Worm (Caenorhabditis elegans) whole organism, L4 larva: ENCODE measurements around the gene C34E10.12.
A peak's percentile ranks its signal among the peaks of the same experiment; 100 is the strongest.

Source experiments
- T20F7.1 ChIP-seq: fragments of 200-800 bp; sonication (Bioruptor generic); optimal IDR thresholded peaks from 2 replicates; lab custom pipeline; 2018; ENCODE audit warnings: mild to moderate bottlenecking, missing genetic modification characterization, missing compliant biosample characterization
- T26A8.4 ChIP-seq: fragments of 200-800 bp; sonication (Bioruptor generic); IDR thresholded peaks from 2 replicates; pipeline ENCODE4 v1.3.6; 2022; ENCODE audit warnings: missing genetic modification characterization, missing compliant biosample characterization
- Y105C5A.15 ChIP-seq: fragments of 200-800 bp; sonication (Bioruptor generic); IDR thresholded peaks from 2 replicates; pipeline ENCODE4 v1.3.6; 2022; ENCODE audit warnings: missing genetic modification characterization, missing compliant biosample characterization
- Y48G9A.11 ChIP-seq: fragments of 200-800 bp; sonication (Bioruptor generic); IDR thresholded peaks from 2 replicates; pipeline ENCODE4 v1.3.6; 2022; ENCODE audit warnings: missing genetic modification reagents, missing genetic modification characterization, missing compliant biosample characterization
- ZK546.5 ChIP-seq, 2 experiments: sonication (generic microtip); optimal IDR thresholded peaks; 2 replicates each; lab custom pipeline; 2017; ENCODE audit warnings: missing biosample characterization in 2 of 2, missing genetic modification characterization in 2 of 2
- aha-1 ChIP-seq: fragments of 150-350 bp; peaks from one replicate; lab custom pipeline; 2014; ENCODE audit warnings: missing biosample characterization, missing genetic modification characterization
- ama-1 ChIP-seq: fragments of 150-350 bp; optimal IDR thresholded peaks from 2 replicates; lab custom pipeline; 2014; ENCODE audit warnings: inconsistent platforms, mixed read lengths
- ces-1 ChIP-seq: fragments of 150-350 bp; sonication (generic microtip); optimal IDR thresholded peaks from 4 replicates; lab custom pipeline; 2014; ENCODE audit warnings: missing biosample characterization, missing genetic modification reagents, missing genetic modification characterization
- ctbp-1 ChIP-seq: fragments of 200-800 bp; sonication (Bioruptor generic); IDR thresholded peaks from 2 replicates; pipeline ENCODE4 v1.3.6; 2022; ENCODE audit warnings: missing genetic modification reagents, missing genetic modification characterization, missing compliant biosample characterization
- daf-16 ChIP-seq, 3 experiments: sonication (generic microtip); optimal IDR thresholded peaks; 2 replicates each; lab custom pipeline; 2016 to 2017; ENCODE audit warnings: missing genetic modification characterization in 3 of 3, missing genetic modification reagents in 3 of 3, mild to moderate bottlenecking in 2 of 3, missing compliant biosample characterization in 2 of 3, missing biosample characterization in 1 of 3, moderate library complexity in 1 of 3
- daf-19 ChIP-seq: fragments of 200-800 bp; sonication (Bioruptor generic); conservative IDR thresholded peaks from 2 replicates; pipeline ENCODE4 v1.3.6; 2022; ENCODE audit warnings: missing genetic modification characterization, missing compliant biosample characterization
- dmd-6 ChIP-seq: fragments of 200-800 bp; sonication (Bioruptor generic); IDR thresholded peaks from 2 replicates; pipeline ENCODE4 v1.3.6; 2022; ENCODE audit warnings: missing genetic modification reagents, missing genetic modification characterization, missing compliant biosample characterization
- dmd-9 ChIP-seq: fragments of 200-800 bp; sonication (Bioruptor generic); IDR thresholded peaks from 2 replicates; pipeline ENCODE4 v1.3.6; 2022; ENCODE audit warnings: missing genetic modification reagents, missing genetic modification characterization, missing compliant biosample characterization
- duxl-1 ChIP-seq: sonication (generic microtip); optimal IDR thresholded peaks from 2 replicates; lab custom pipeline; 2016; ENCODE audit warnings: mild to moderate bottlenecking, missing genetic modification characterization, moderate library complexity, missing compliant biosample characterization; ENCODE audit not compliant: poor library complexity
- dve-1 ChIP-seq: sonication (generic microtip); optimal IDR thresholded peaks from 2 replicates; lab custom pipeline; 2017; ENCODE audit warnings: antibody characterized with exemption, mild to moderate bottlenecking, missing genetic modification characterization, missing compliant biosample characterization; ENCODE audit not compliant: insufficient read depth
- egl-43 ChIP-seq: fragments of 200-800 bp; sonication (Bioruptor generic); IDR thresholded peaks from 2 replicates; pipeline ENCODE4 v1.3.6; 2022; ENCODE audit warnings: missing genetic modification reagents, missing genetic modification characterization, missing compliant biosample characterization
- gei-8 ChIP-seq: fragments of 200-800 bp; sonication (Bioruptor generic); optimal IDR thresholded peaks from 2 replicates; lab custom pipeline; 2018; ENCODE audit warnings: mild to moderate bottlenecking, missing genetic modification characterization, missing compliant biosample characterization
- hif-1 ChIP-seq, 2 experiments: sonication (generic microtip); optimal IDR thresholded peaks; 2 replicates each; lab custom pipeline; 2016 to 2017; ENCODE audit warnings: missing compliant biosample characterization in 2 of 2, missing genetic modification characterization in 2 of 2, missing genetic modification reagents in 2 of 2, missing genotype in 2 of 2, mild to moderate bottlenecking in 1 of 2
- hlh-11 ChIP-seq: fragments of 200-800 bp; sonication (Bioruptor generic); optimal IDR thresholded peaks from 2 replicates; lab custom pipeline; 2018; ENCODE audit warnings: mild to moderate bottlenecking, missing genetic modification characterization, missing compliant biosample characterization
- hmg-1.1 ChIP-seq: fragments of 200-800 bp; sonication (Bioruptor generic); IDR thresholded peaks from 2 replicates; pipeline ENCODE4 v1.3.6; 2022; ENCODE audit warnings: missing genetic modification reagents, missing genetic modification characterization, missing compliant biosample characterization
- lim-7 ChIP-seq: fragments of 200-800 bp; sonication (Bioruptor generic); IDR thresholded peaks from 2 replicates; pipeline ENCODE4 v1.3.6; 2022; ENCODE audit warnings: missing genetic modification characterization, missing compliant biosample characterization
- lin-13 ChIP-seq: fragments of 150-350 bp; optimal IDR thresholded peaks from 2 replicates; lab custom pipeline; 2014; ENCODE audit warnings: missing biosample characterization, missing genetic modification reagents, missing genetic modification characterization
- lin-15B ChIP-seq: fragments of 150-350 bp; sonication (generic microtip); optimal IDR thresholded peaks from 3 replicates; lab custom pipeline; 2014; ENCODE audit warnings: missing biosample characterization, missing genetic modification characterization
- lin-38 ChIP-seq: fragments of 200-800 bp; sonication (Bioruptor generic); IDR thresholded peaks from 2 replicates; pipeline ENCODE4 v1.3.6; 2022; ENCODE audit warnings: missing genetic modification reagents, missing genetic modification characterization, missing compliant biosample characterization
- lir-3 ChIP-seq: sonication (generic microtip); optimal IDR thresholded peaks from 2 replicates; lab custom pipeline; 2016; ENCODE audit warnings: mild to moderate bottlenecking, missing genetic modification characterization, missing compliant biosample characterization
- madf-9 ChIP-seq: fragments of 200-800 bp; sonication (Bioruptor generic); conservative IDR thresholded peaks from 2 replicates; pipeline ENCODE4 v1.3.6; 2022; ENCODE audit warnings: missing genetic modification reagents, missing genetic modification characterization, missing compliant biosample characterization
- mep-1 ChIP-seq: fragments of 150-350 bp; sonication (generic microtip); optimal IDR thresholded peaks from 3 replicates; lab custom pipeline; 2014; ENCODE audit warnings: missing biosample characterization, missing genetic modification characterization
- nhr-102 ChIP-seq: sonication (generic microtip); optimal IDR thresholded peaks from 2 replicates; lab custom pipeline; 2016; ENCODE audit warnings: mild to moderate bottlenecking, missing genetic modification characterization, moderate library complexity, missing compliant biosample characterization
- nhr-25 ChIP-seq: sonication (generic microtip); optimal IDR thresholded peaks from 2 replicates; lab custom pipeline; 2017; ENCODE audit warnings: missing genetic modification characterization, mild to moderate bottlenecking, missing compliant biosample characterization, antibody characterized with exemption, moderate library complexity, borderline replicate concordance; ENCODE audit not compliant: insufficient read depth
- nhr-42 ChIP-seq: fragments of 200-800 bp; sonication (Bioruptor generic); IDR thresholded peaks from 2 replicates; pipeline ENCODE4 v1.3.6; 2022; ENCODE audit warnings: missing genetic modification characterization, missing compliant biosample characterization
- nhr-48 ChIP-seq: sonication (generic microtip); optimal IDR thresholded peaks from 2 replicates; lab custom pipeline; 2016; ENCODE audit warnings: mild to moderate bottlenecking, missing genetic modification characterization, missing compliant biosample characterization
- nhr-6 ChIP-seq: fragments of 150-350 bp; optimal IDR thresholded peaks from 2 replicates; lab custom pipeline; 2014; ENCODE audit warnings: missing biosample characterization, missing genetic modification characterization
- nhr-77 ChIP-seq: fragments of 150-350 bp; optimal IDR thresholded peaks from 2 replicates; lab custom pipeline; 2014; ENCODE audit warnings: missing biosample characterization, missing genetic modification characterization
- pha-4 ChIP-seq, 2 experiments: fragments of 150-350 bp in 1 of 2; fragments of 200-800 bp in 1 of 2; sonication (Bioruptor generic) in 1 of 2; IDR thresholded peaks in 1 of 2; optimal IDR thresholded peaks in 1 of 2; 2 replicates each; pipeline versions ENCODE4 v1.3.6 to Lab custom; 2014 to 2022; ENCODE audit warnings: missing genetic modification characterization in 2 of 2, missing genetic modification reagents in 2 of 2, missing biosample characterization in 1 of 2, missing compliant biosample characterization in 1 of 2
- rbr-2 ChIP-seq: sonication (generic microtip); optimal IDR thresholded peaks from 2 replicates; lab custom pipeline; 2016; ENCODE audit warnings: missing genotype, missing genetic modification characterization, missing compliant biosample characterization
- set-16 ChIP-seq: fragments of 200-800 bp; sonication (Bioruptor generic); IDR thresholded peaks from 2 replicates; pipeline ENCODE4 v1.3.6; 2022; ENCODE audit warnings: missing genetic modification reagents, missing genetic modification characterization, missing compliant biosample characterization
- skn-1 ChIP-seq: fragments of 150-350 bp; optimal IDR thresholded peaks from 2 replicates; lab custom pipeline; 2014; ENCODE audit warnings: missing biosample characterization, missing genetic modification characterization
- unc-130 ChIP-seq: sonication (generic microtip); optimal IDR thresholded peaks from 2 replicates; lab custom pipeline; 2016; ENCODE audit warnings: missing genetic modification reagents, missing genetic modification characterization, missing compliant biosample characterization
- unc-62 ChIP-seq, 3 experiments: fragments of 150-350 bp in 1 of 3; sonication (generic microtip); optimal IDR thresholded peaks in 2 of 3; peaks in 1 of 3; 1 replicate in 1 of 3; 2 replicates in 2 of 3; lab custom pipeline; 2014 to 2017; ENCODE audit warnings: missing biosample characterization in 3 of 3, missing genetic modification characterization in 3 of 3, missing genetic modification reagents in 3 of 3, missing genotype in 1 of 3
- zfp-3 ChIP-seq: fragments of 200-800 bp; sonication (Bioruptor generic); conservative IDR thresholded peaks from 2 replicates; pipeline ENCODE4 v1.3.6; 2022; ENCODE audit warnings: missing genetic modification reagents, missing genetic modification characterization, missing compliant biosample characterization

The C34E10.12 gene

DNA sequence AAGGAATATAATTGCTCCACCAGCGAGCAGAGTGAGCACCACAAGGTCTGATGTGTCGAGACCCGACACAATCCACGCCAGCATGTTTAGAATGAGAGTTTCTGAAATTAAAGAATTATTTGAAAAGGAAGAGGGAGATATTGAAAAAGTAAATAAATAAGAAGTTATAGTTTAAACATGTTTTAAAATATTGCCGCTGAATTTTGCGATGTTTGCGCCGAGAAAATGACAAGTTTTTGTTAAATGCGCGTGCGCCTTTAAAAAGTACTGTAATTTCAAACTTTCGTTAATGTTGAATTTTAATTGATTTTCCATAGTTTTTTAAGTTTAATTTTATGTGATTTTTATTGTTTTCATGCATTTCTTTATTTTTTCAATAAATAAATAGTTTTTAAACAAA, 28.1 kb downstream of the C34E10.12 start, which contains the start of gene emb-8:
Gene emb-8 (minus strand): TSS at position 101 of the 400 bp plus-strand sequence.
- TF ChIP-seq pha-4 (GFP tag; IDR thresholded peaks at IDR 0.05; lab: Robert Waterston, UW): 0 out of 2 replicates have a peak, but pooled peaks have one; percentile 31
- no peak for TF ChIP-seq pha-4 (tag; optimal IDR thresholded peaks at IDR 0.05; lab: Kevin White, UChicago)
- no peak for TF ChIP-seq zfp-3 (GFP tag; lab: Robert Waterston, UW)

- TF ChIP-seq hmg-1.1 (peak; percentile 29; the same call in 1 of the 2 replicates), gei-8 (GFP tag; lab: Kevin White, UChicago) (peak; percentile 34), duxl-1 (peak; percentile 66), set-16 (GFP tag; lab: Robert Waterston, UW) (no peak), nhr-102 (tag; lab: Kevin White, UChicago) (peak; percentile 83), daf-19 (GFP tag; lab: Robert Waterston, UW) (0 out of 2 replicates have a peak, but pooled peaks have one; percentile 25), lim-7 (GFP tag; lab: Robert Waterston, UW) (peak; percentile 58; the same call in 1 of the 2 replicates), Y48G9A.11 (GFP tag; lab: Robert Waterston, UW) (0 out of 2 replicates have a peak, but pooled peaks have one; percentile 30), aha-1 (tag; lab: Kevin White, UChicago) (peak; percentile 97), ces-1 (no peak), zfp-3 (GFP tag; lab: Robert Waterston, UW) (peak; percentile 90), hlh-11 (tag; lab: Kevin White, UChicago) (peak; percentile 24), pha-4 (GFP tag; IDR thresholded peaks at IDR 0.05; lab: Robert Waterston, UW) (no peak; the same call in none of the 2 replicates), pha-4 (tag; optimal IDR thresholded peaks at IDR 0.05; lab: Kevin White, UChicago) (no peak), dve-1 (tag; lab: Kevin White, UChicago) (peak; percentile 61), lir-3 (no peak), lin-15B (tag; lab: Kevin White, UChicago) (no peak), rbr-2 (tag; lab: Kevin White, UChicago) (peak; percentile 14), nhr-25 (peak; percentile 27), skn-1 (tag; lab: Kevin White, UChicago) (no peak), Y105C5A.15 (no peak), lin-38 (peak; percentile 80), unc-62 (GFP tag; optimal IDR thresholded peaks at IDR 0.05 in 1 of 2; lab: Kevin White, UChicago) (peak in 1 of 2 experiments; percentile 60), unc-62 (tag; optimal IDR thresholded peaks at IDR 0.05; lab: Kevin White, UChicago) (no peak), ZK546.5 (tag; optimal IDR thresholded peaks at IDR 0.05; lab: Kevin White, UChicago) (no peak), nhr-48 (peak; percentile 61), hif-1 (tag; optimal IDR thresholded peaks at IDR 0.05; lab: Kevin White, UChicago) (no peak), ama-1 (peak; percentile 55), ctbp-1 (no peak), unc-130 (GFP tag; lab: Kevin White, UChicago) (no peak), egl-43 (GFP tag; lab: Robert Waterston, UW) (0 out of 2 replicates have a peak, but pooled peaks have one; percentile 7), T26A8.4 (peak; percentile 71), T20F7.1 (peak; percentile 7), mep-1 (tag; lab: Kevin White, UChicago) (peak; percentile 35), madf-9 (GFP tag; lab: Robert Waterston, UW) (peak; percentile 61), nhr-42 (GFP tag; lab: Robert Waterston, UW) (0 out of 2 replicates have a peak, but pooled peaks have one; percentile 4), nhr-6 (tag; lab: Kevin White, UChicago) (peak; percentile 38), lin-13 (GFP tag; lab: Kevin White, UChicago) (peak; percentile 54), dmd-6 (peak; percentile 57), dmd-9 (GFP tag; lab: Robert Waterston, UW) (no peak), daf-16 (GFP tag; optimal IDR thresholded peaks at IDR 0.05; lab: Kevin White, UChicago) (no peak), daf-16 (tag; optimal IDR thresholded peaks at IDR 0.05; lab: Kevin White, UChicago) (peak; percentile 54), nhr-77 (tag; lab: Kevin White, UChicago) (peak; percentile 0)
Observed at ce11 chrIII:5196298-5197045, 31.2 kb downstream of the C34E10.12 start.
